Worm (Caenorhabditis elegans) whole organism, young adult: ENCODE data around the gene F19G12.9.

Experiments used
- B0019.2 ChIP-seq: fragments of 200-800 bp; sonication (Bioruptor generic); conservative IDR thresholded peaks from 2 replicates; pipeline ENCODE4 v1.3.6; 2022; ENCODE audit warnings: missing genetic modification reagents, missing genetic modification characterization, missing compliant biosample characterization
- B0035.1 ChIP-seq: sonication (generic microtip); optimal IDR thresholded peaks from 2 replicates; lab custom pipeline; 2016; ENCODE audit warnings: missing genetic modification characterization, mild to moderate bottlenecking, missing compliant biosample characterization, missing genotype, missing genetic modification reagents
- C06A6.2 ChIP-seq: fragments of 200-800 bp; sonication (Bioruptor generic); conservative IDR thresholded peaks from 2 replicates; pipeline ENCODE4 v1.3.6; 2022; ENCODE audit warnings: missing genetic modification characterization, missing compliant biosample characterization
- D2030.7 ChIP-seq: fragments of 200-800 bp; sonication (Bioruptor generic); IDR thresholded peaks from 2 replicates; pipeline ENCODE4 v1.3.6; 2022; ENCODE audit warnings: missing genetic modification reagents, missing genetic modification characterization, missing compliant biosample characterization
- F22D6.2 ChIP-seq: sonication (generic microtip); optimal IDR thresholded peaks from 2 replicates; lab custom pipeline; 2016; ENCODE audit warnings: mild to moderate bottlenecking, missing genetic modification characterization, missing compliant biosample characterization
- F49E8.2 ChIP-seq: sonication (generic microtip); optimal IDR thresholded peaks from 3 replicates; lab custom pipeline; 2017; ENCODE audit warnings: missing genetic modification characterization, mild to moderate bottlenecking, missing compliant biosample characterization, antibody characterized with exemption, moderate library complexity; ENCODE audit not compliant: insufficient read depth
- K11D2.4 ChIP-seq: fragments of 200-800 bp; sonication (Bioruptor generic); IDR thresholded peaks from 2 replicates; pipeline ENCODE4 v1.3.6; 2022; ENCODE audit warnings: missing genetic modification reagents, missing genetic modification characterization, missing compliant biosample characterization
- Y56A3A.18 ChIP-seq: fragments of 200-800 bp; sonication (Bioruptor generic); IDR thresholded peaks from 2 replicates; pipeline ENCODE4 v1.3.6; 2022; ENCODE audit warnings: missing genetic modification reagents, missing genetic modification characterization, missing compliant biosample characterization
- aptf-3 ChIP-seq: fragments of 200-800 bp; sonication (Bioruptor generic); IDR thresholded peaks from 2 replicates; pipeline ENCODE4 v1.3.6; 2022; ENCODE audit warnings: missing genetic modification characterization, missing compliant biosample characterization
- atf-7 ChIP-seq: sonication (generic microtip); optimal IDR thresholded peaks from 2 replicates; lab custom pipeline; 2017; ENCODE audit warnings: mild to moderate bottlenecking, missing genetic modification characterization, missing compliant biosample characterization
- attf-5 ChIP-seq: fragments of 200-800 bp; sonication (Bioruptor generic); optimal IDR thresholded peaks from 2 replicates; lab custom pipeline; 2018; ENCODE audit warnings: mild to moderate bottlenecking, missing genetic modification characterization, missing compliant biosample characterization
- ccch-3 ChIP-seq: fragments of 200-800 bp; sonication (Bioruptor generic); optimal IDR thresholded peaks from 2 replicates; lab custom pipeline; 2018; ENCODE audit warnings: mild to moderate bottlenecking, missing genetic modification characterization, missing compliant biosample characterization
- ceh-91 ChIP-seq: fragments of 200-800 bp; sonication (Bioruptor generic); IDR thresholded peaks from 2 replicates; pipeline ENCODE4 v1.3.6; 2022; ENCODE audit warnings: missing genetic modification reagents, missing genetic modification characterization, missing compliant biosample characterization
- die-1 ChIP-seq: sonication (generic microtip); optimal IDR thresholded peaks from 2 replicates; lab custom pipeline; 2016; ENCODE audit warnings: missing genotype, mild to moderate bottlenecking, missing genetic modification characterization, missing compliant biosample characterization
- dpl-1 ChIP-seq: fragments of 150-350 bp; optimal IDR thresholded peaks from 2 replicates; lab custom pipeline; 2014; ENCODE audit warnings: missing biosample characterization, missing genetic modification reagents, missing genetic modification characterization
- egl-18 ChIP-seq: fragments of 200-800 bp; sonication (Bioruptor generic); IDR thresholded peaks from 2 replicates; pipeline ENCODE4 v1.3.6; 2022; ENCODE audit warnings: missing genetic modification reagents, missing genetic modification characterization, missing compliant biosample characterization
- egl-44 ChIP-seq: fragments of 200-800 bp; sonication (Bioruptor generic); IDR thresholded peaks from 2 replicates; pipeline ENCODE4 v1.3.6; 2022; ENCODE audit warnings: missing genetic modification reagents, missing genetic modification characterization, missing compliant biosample characterization
- egrh-3 ChIP-seq: fragments of 200-800 bp; sonication (Bioruptor generic); IDR thresholded peaks from 2 replicates; pipeline ENCODE4 v1.3.6; 2022; ENCODE audit warnings: missing genetic modification reagents, missing genetic modification characterization, missing compliant biosample characterization
- ekl-4 ChIP-seq: fragments of 200-800 bp; sonication (Bioruptor generic); IDR thresholded peaks from 2 replicates; pipeline ENCODE4 v1.3.6; 2022; ENCODE audit warnings: missing genetic modification reagents, missing genetic modification characterization, missing compliant biosample characterization
- fkh-3 ChIP-seq: sonication (generic microtip); optimal IDR thresholded peaks from 2 replicates; lab custom pipeline; 2016; ENCODE audit warnings: mild to moderate bottlenecking, missing genetic modification characterization, missing compliant biosample characterization
- him-1 ChIP-seq: sonication (generic microtip); optimal IDR thresholded peaks from 2 replicates; lab custom pipeline; 2016; ENCODE audit warnings: missing genotype, missing genetic modification reagents, missing genetic modification characterization, missing compliant biosample characterization
- hlh-12 ChIP-seq: sonication (generic microtip); optimal IDR thresholded peaks from 2 replicates; lab custom pipeline; 2016; ENCODE audit warnings: missing genetic modification characterization, missing compliant biosample characterization
- hlh-26 ChIP-seq: fragments of 200-800 bp; sonication (Bioruptor generic); conservative IDR thresholded peaks from 2 replicates; pipeline ENCODE4 v1.3.6; 2022; ENCODE audit warnings: missing genetic modification reagents, missing genetic modification characterization, missing compliant biosample characterization
- hmg-20 ChIP-seq: fragments of 200-800 bp; sonication (Bioruptor generic); IDR thresholded peaks from 2 replicates; pipeline ENCODE4 v1.3.6; 2022; ENCODE audit warnings: missing genetic modification reagents, missing genetic modification characterization, missing compliant biosample characterization
- hrde-1 ChIP-seq: sonication (generic microtip); optimal IDR thresholded peaks from 2 replicates; lab custom pipeline; 2016; ENCODE audit warnings: missing genetic modification characterization, mild to moderate bottlenecking, missing compliant biosample characterization, moderate library complexity, missing genotype, missing genetic modification reagents, borderline replicate concordance
- hsf-1 ChIP-seq: fragments of 200-800 bp; sonication (Bioruptor generic); IDR thresholded peaks from 2 replicates; pipeline ENCODE4 v1.3.6; 2022; ENCODE audit warnings: missing genetic modification reagents, missing genetic modification characterization, missing compliant biosample characterization
- lin-26 ChIP-seq: fragments of 200-800 bp; sonication (Bioruptor generic); IDR thresholded peaks from 2 replicates; pipeline ENCODE4 v1.3.6; 2022; ENCODE audit warnings: missing genetic modification reagents, missing genetic modification characterization, missing compliant biosample characterization
- lin-35 ChIP-seq, 3 experiments: fragments of 150-350 bp in 2 of 3; sonication (generic microtip) in 1 of 3; optimal IDR thresholded peaks; 2 replicates each; lab custom pipeline; 2014 to 2018; ENCODE audit warnings: missing biosample characterization in 3 of 3, missing genetic modification characterization in 3 of 3, missing genetic modification reagents in 3 of 3
- lin-54 ChIP-seq: fragments of 200-800 bp; sonication (Bioruptor generic); optimal IDR thresholded peaks from 2 replicates; lab custom pipeline; 2018; ENCODE audit warnings: mild to moderate bottlenecking, missing genetic modification characterization, missing compliant biosample characterization
- lir-1 ChIP-seq: fragments of 200-800 bp; sonication (Bioruptor generic); conservative IDR thresholded peaks from 2 replicates; pipeline ENCODE4 v1.3.6; 2022; ENCODE audit warnings: missing genetic modification reagents, missing genetic modification characterization, missing compliant biosample characterization
- lsl-1 ChIP-seq: fragments of 200-800 bp; sonication (Bioruptor generic); optimal IDR thresholded peaks from 2 replicates; lab custom pipeline; 2018; ENCODE audit warnings: mild to moderate bottlenecking, missing genetic modification characterization, moderate library complexity, missing compliant biosample characterization
- madf-3 ChIP-seq: fragments of 200-800 bp; sonication (Bioruptor generic); IDR thresholded peaks from 2 replicates; pipeline ENCODE4 v1.3.6; 2022; ENCODE audit warnings: missing genetic modification reagents, missing genetic modification characterization, missing compliant biosample characterization
- madf-8 ChIP-seq: fragments of 200-800 bp; sonication (Bioruptor generic); conservative IDR thresholded peaks from 2 replicates; pipeline ENCODE4 v1.3.6; 2022; ENCODE audit warnings: missing genetic modification reagents, missing genetic modification characterization, missing compliant biosample characterization
- mel-28 ChIP-seq: sonication (generic microtip); optimal IDR thresholded peaks from 2 replicates; lab custom pipeline; 2016; ENCODE audit warnings: borderline replicate concordance, mild to moderate bottlenecking, missing genetic modification characterization, missing compliant biosample characterization
- rcor-1 ChIP-seq: fragments of 200-800 bp; sonication (Bioruptor generic); IDR thresholded peaks from 2 replicates; pipeline ENCODE4 v1.3.6; 2022; ENCODE audit warnings: missing genetic modification reagents, missing genetic modification characterization, missing compliant biosample characterization
- rpc-1 ChIP-seq, 2 experiments: fragments of 150-350 bp in 1 of 2; sonication (generic microtip) in 1 of 2; optimal IDR thresholded peaks; 2 replicates each; lab custom pipeline; 2014 to 2018; ENCODE audit warnings: missing biosample characterization in 1 of 2, missing genetic modification characterization in 1 of 2, missing genetic modification reagents in 1 of 2, missing genotype in 1 of 2
- sdz-38 ChIP-seq: sonication (generic microtip); optimal IDR thresholded peaks from 2 replicates; lab custom pipeline; 2016; ENCODE audit warnings: missing genotype, missing genetic modification characterization, missing compliant biosample characterization
- snpc-3.4 ChIP-seq: sonication (generic microtip); optimal IDR thresholded peaks from 2 replicates; lab custom pipeline; 2017; ENCODE audit warnings: missing genetic modification characterization, mild to moderate bottlenecking, missing compliant biosample characterization, antibody characterized with exemption, moderate library complexity, missing genotype, missing genetic modification reagents
- snpc-4 ChIP-seq, 5 experiments: fragments of 150-350 bp in 1 of 5; sonication (generic microtip) in 4 of 5; optimal IDR thresholded peaks; 2 replicates each; lab custom pipeline; 2014 to 2018; ENCODE audit warnings: missing genetic modification characterization in 5 of 5, missing biosample characterization in 3 of 5, antibody characterized with exemption in 2 of 5, mild to moderate bottlenecking in 2 of 5, missing compliant biosample characterization in 2 of 5, missing genotype in 2 of 5, moderate library complexity in 2 of 5, missing genetic modification reagents in 1 of 5
- sptf-2 ChIP-seq: fragments of 200-800 bp; sonication (Bioruptor generic); optimal IDR thresholded peaks from 2 replicates; lab custom pipeline; 2018; ENCODE audit warnings: mild to moderate bottlenecking, missing genetic modification characterization, missing compliant biosample characterization
- tbp1 ChIP-seq: fragments of 200-800 bp; sonication (Bioruptor generic); optimal IDR thresholded peaks from 2 replicates; lab custom pipeline; 2018; ENCODE audit warnings: mild to moderate bottlenecking, missing genetic modification characterization, missing compliant biosample characterization
- tbx-9 ChIP-seq: sonication (generic microtip); optimal IDR thresholded peaks from 2 replicates; lab custom pipeline; 2016; ENCODE audit warnings: borderline replicate concordance, missing genetic modification characterization, inconsistent platforms, missing compliant biosample characterization
- unc-130 ChIP-seq: sonication (generic microtip); optimal IDR thresholded peaks from 2 replicates; lab custom pipeline; 2016; ENCODE audit warnings: missing genetic modification reagents, missing genetic modification characterization, missing compliant biosample characterization
- zim-3 ChIP-seq: sonication (generic microtip); optimal IDR thresholded peaks from 2 replicates; lab custom pipeline; 2017; ENCODE audit warnings: mild to moderate bottlenecking, missing genetic modification characterization, moderate library complexity, missing compliant biosample characterization
- ztf-18 ChIP-seq: sonication (generic microtip); optimal IDR thresholded peaks from 2 replicates; lab custom pipeline; 2016; ENCODE audit warnings: missing genotype, mild to moderate bottlenecking, missing genetic modification characterization, missing compliant biosample characterization
- ztf-28 ChIP-seq: fragments of 200-800 bp; sonication (Bioruptor generic); IDR thresholded peaks from 2 replicates; pipeline ENCODE4 v1.3.6; 2022; ENCODE audit warnings: missing genetic modification reagents, missing genetic modification characterization, missing compliant biosample characterization
- ztf-3 ChIP-seq: fragments of 200-800 bp; sonication (Bioruptor generic); optimal IDR thresholded peaks from 2 replicates; lab custom pipeline; 2018; ENCODE audit warnings: mild to moderate bottlenecking, missing genetic modification characterization, missing compliant biosample characterization

Gene F19G12.9

DNA sequence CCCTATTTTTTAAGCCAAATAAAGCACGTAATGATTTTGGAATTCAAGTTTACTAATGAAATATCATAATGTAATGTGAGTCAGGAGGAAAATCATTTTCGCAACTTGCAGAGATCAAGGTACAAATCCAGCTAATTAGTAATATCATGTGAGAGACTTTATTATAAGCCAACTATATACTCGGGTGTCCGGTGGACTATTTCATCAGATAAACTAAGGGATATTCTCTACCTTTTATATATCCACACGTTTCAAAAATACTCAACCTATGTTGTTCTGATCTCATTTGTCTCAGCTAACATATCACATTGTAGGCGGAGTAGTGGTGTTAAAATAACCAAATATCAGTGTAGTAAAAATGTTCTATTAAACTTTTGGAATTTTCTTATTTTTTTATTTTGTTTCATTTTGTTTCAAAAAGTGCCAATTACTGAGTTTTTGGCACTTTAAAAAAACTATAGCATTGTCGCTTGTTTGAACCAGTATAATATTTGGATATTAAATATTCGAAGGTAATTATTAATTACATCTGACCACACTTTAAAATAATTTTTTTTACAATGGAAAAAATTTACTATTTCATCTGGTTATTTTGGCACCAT, 29.5 kb upstream of the F19G12.9 start (continued):
- TF ChIP-seq snpc-4 (GFP tag; optimal IDR thresholded peaks at IDR 0.05; lab: Kevin White, UChicago) = no peak
- TF ChIP-seq snpc-4 (tag; optimal IDR thresholded peaks at IDR 0.05; lab: Kevin White, UChicago) = peak; percentile 41 to 81 (median 69)
- TF ChIP-seq lin-35 (GFP tag; optimal IDR thresholded peaks at IDR 0.05; lab: Kevin White, UChicago) = peak in 2 of 3 experiments; percentile 48 to 95
- 0 out of 2 replicates have a peak, but pooled peaks have one; percentile 30 for TF ChIP-seq lin-26 (GFP tag; lab: Robert Waterston, UW)
- TF ChIP-seq ztf-3 = peak; percentile 85
- no peak for TF ChIP-seq dpl-1 (GFP tag; lab: Kevin White, UChicago)
- TF ChIP-seq madf-8 (GFP tag; lab: Robert Waterston, UW) = no peak
- TF ChIP-seq tbp1 (GFP tag; lab: Kevin White, UChicago) = peak; percentile 70
- TF ChIP-seq sptf-2 = no peak
- TF ChIP-seq hlh-12 (tag; lab: Kevin White, UChicago) = no peak
- peak; percentile 92 for TF ChIP-seq F22D6.2 (tag; lab: Kevin White, UChicago)
- peak; percentile 83 for TF ChIP-seq B0035.1 (tag; lab: Kevin White, UChicago)
- no peak for TF ChIP-seq hsf-1
- no peak for TF ChIP-seq D2030.7 (GFP tag; lab: Robert Waterston, UW)
- TF ChIP-seq lin-54 (GFP tag; lab: Kevin White, UChicago) = peak; percentile 74
- TF ChIP-seq madf-3 (GFP tag; lab: Robert Waterston, UW) = no peak
- peak; percentile 90 for TF ChIP-seq rcor-1 (GFP tag; lab: Robert Waterston, UW)
- TF ChIP-seq K11D2.4 (GFP tag; lab: Robert Waterston, UW) = peak; percentile 96
- TF ChIP-seq ztf-28 = no peak
- no peak for TF ChIP-seq fkh-3 (tag; lab: Kevin White, UChicago)
- TF ChIP-seq attf-5 (GFP tag; lab: Kevin White, UChicago) = no peak
- no peak for TF ChIP-seq hrde-1 (tag; lab: Kevin White, UChicago)
- TF ChIP-seq C06A6.2 (GFP tag; lab: Robert Waterston, UW) = peak; percentile 87
- TF ChIP-seq tbx-9 = no peak
- TF ChIP-seq B0019.2 (GFP tag; lab: Robert Waterston, UW) = no peak
- no peak for TF ChIP-seq him-1 (tag; lab: Kevin White, UChicago)
- TF ChIP-seq ekl-4 = peak; percentile 60
- no peak for TF ChIP-seq zim-3 (tag; lab: Kevin White, UChicago)
- no peak for TF ChIP-seq ceh-91 (GFP tag; lab: Robert Waterston, UW)
- no peak for TF ChIP-seq egrh-3 (GFP tag; lab: Robert Waterston, UW)
- TF ChIP-seq aptf-3 (GFP tag; lab: Robert Waterston, UW) = no peak
- no peak for TF ChIP-seq hlh-26 (GFP tag; lab: Robert Waterston, UW)
- peak; percentile 27 for TF ChIP-seq ccch-3 (GFP tag; lab: Kevin White, UChicago)
- peak; percentile 3 for TF ChIP-seq snpc-3.4 (tag; lab: Kevin White, UChicago)
- no peak for TF ChIP-seq unc-130 (GFP tag; lab: Kevin White, UChicago)
- TF ChIP-seq mel-28 (tag; lab: Kevin White, UChicago) = no peak
- TF ChIP-seq egl-44 (GFP tag; lab: Robert Waterston, UW) = 0 out of 2 replicates have a peak, but pooled peaks have one; percentile 51
- no peak for TF ChIP-seq die-1 (tag; lab: Kevin White, UChicago)
- TF ChIP-seq rpc-1 (optimal IDR thresholded peaks at IDR 0.05; lab: Kevin White, UChicago) = no peak
- TF ChIP-seq rpc-1 (tag; optimal IDR thresholded peaks at IDR 0.05; lab: Kevin White, UChicago) = no peak
- no peak for TF ChIP-seq F49E8.2
- TF ChIP-seq sdz-38 = no peak
- peak; percentile 7 for TF ChIP-seq ztf-18
- no peak for TF ChIP-seq lir-1 (GFP tag; lab: Robert Waterston, UW)
- peak; percentile 93 for TF ChIP-seq atf-7
- TF ChIP-seq egl-18 (GFP tag; lab: Robert Waterston, UW) = peak; percentile 68; the same call in 1 of the 2 replicates
- TF ChIP-seq Y56A3A.18 (GFP tag; lab: Robert Waterston, UW) = peak; percentile 97
- TF ChIP-seq hmg-20 (GFP tag; lab: Robert Waterston, UW) = peak; percentile 90
- no peak for TF ChIP-seq lsl-1 (GFP tag; lab: Kevin White, UChicago)
